Fruit fly (Drosophila melanogaster) whole organism, embryonic: ENCODE data around the gene CG44355.

Source experiments
- Adf1 ChIP-seq: fragments of 200-800 bp; sonication (Bioruptor generic); IDR thresholded peaks from 2 replicates; pipeline ENCODE4 v1.3.6; 2022; ENCODE audit warnings: missing biosample characterization, missing genetic modification characterization
- Antp ChIP-seq: fragments of 200-800 bp; sonication (Bioruptor generic); optimal IDR thresholded peaks from 3 replicates; lab custom pipeline; 2016; ENCODE audit warnings: missing biosample characterization, missing genetic modification characterization
- Atf-2 ChIP-seq: fragments of 200-800 bp; sonication (Bioruptor generic); optimal IDR thresholded peaks from 2 replicates; lab custom pipeline; 2016; ENCODE audit warnings: missing biosample characterization, missing genetic modification characterization
- Atf6 ChIP-seq: fragments of 200-800 bp; sonication (Bioruptor generic); IDR thresholded peaks from 2 replicates; pipeline ENCODE4 v1.3.6; 2022; ENCODE audit warnings: missing biosample characterization, missing genetic modification characterization
- C15 ChIP-seq: fragments of 200-800 bp; sonication (Bioruptor generic); IDR thresholded peaks from 3 replicates; pipeline ENCODE4 v1.3.6; 2022; ENCODE audit warnings: missing biosample characterization, missing genetic modification characterization
- CG10147 ChIP-seq: fragments of 200-800 bp; sonication (Bioruptor generic); optimal IDR thresholded peaks from 2 replicates; lab custom pipeline; 2019; ENCODE audit warnings: missing biosample characterization, mild to moderate bottlenecking, missing genetic modification characterization, moderate library complexity
- CG10654 ChIP-seq: fragments of 200-800 bp; sonication (Bioruptor generic); optimal IDR thresholded peaks from 2 replicates; lab custom pipeline; 2016; ENCODE audit warnings: missing biosample characterization, missing genetic modification characterization
- CG10979 ChIP-seq: fragments of 200-800 bp; sonication (Bioruptor generic); optimal IDR thresholded peaks from 2 replicates; lab custom pipeline; 2018; ENCODE audit warnings: missing biosample characterization, mild to moderate bottlenecking, missing genetic modification characterization, moderate library complexity
- CG11093 ChIP-seq: fragments of 200-800 bp; sonication (Bioruptor generic); IDR thresholded peaks from 3 replicates; pipeline ENCODE4 v1.3.6; 2022; ENCODE audit warnings: missing biosample characterization, missing genetic modification characterization
- CG11398 ChIP-seq: fragments of 200-800 bp; sonication (Bioruptor generic); optimal IDR thresholded peaks from 2 replicates; lab custom pipeline; 2016; ENCODE audit warnings: missing biosample characterization, missing genetic modification characterization
- CG11504 ChIP-seq: fragments of 200-800 bp; sonication (Bioruptor generic); optimal IDR thresholded peaks from 3 replicates; lab custom pipeline; 2019; ENCODE audit warnings: missing biosample characterization, mild to moderate bottlenecking, missing genetic modification characterization, moderate library complexity
- CG12744 ChIP-seq: fragments of 200-800 bp; sonication (Bioruptor generic); optimal IDR thresholded peaks from 2 replicates; lab custom pipeline; 2016; ENCODE audit warnings: missing biosample characterization, missing genetic modification characterization
- CG14050 ChIP-seq: fragments of 200-800 bp; sonication (Bioruptor generic); IDR thresholded peaks from 3 replicates; pipeline ENCODE4 v1.3.6; 2022; ENCODE audit warnings: missing biosample characterization, missing genetic modification characterization
- CG17328 ChIP-seq: fragments of 200-800 bp; sonication (Bioruptor generic); IDR thresholded peaks from 2 replicates; pipeline ENCODE4 v1.3.6; 2022; ENCODE audit warnings: missing biosample characterization, missing genetic modification characterization
- CG18262 ChIP-seq: fragments of 200-800 bp; optimal IDR thresholded peaks from 3 replicates; lab custom pipeline; 2019; ENCODE audit warnings: missing biosample characterization, mild to moderate bottlenecking, missing genetic modification characterization, moderate library complexity
- CG18619 ChIP-seq: fragments of 200-800 bp; sonication (Bioruptor generic); optimal IDR thresholded peaks from 3 replicates; lab custom pipeline; 2017; ENCODE audit warnings: missing biosample characterization, mild to moderate bottlenecking, missing genetic modification characterization
- CG2889 ChIP-seq: fragments of 200-800 bp; sonication (Bioruptor generic); IDR thresholded peaks from 3 replicates; pipeline ENCODE4 v1.3.6; 2022; ENCODE audit warnings: missing biosample characterization, missing genetic modification characterization
- CG34376 ChIP-seq: fragments of 200-800 bp; sonication (Bioruptor generic); optimal IDR thresholded peaks from 2 replicates; lab custom pipeline; 2018; ENCODE audit warnings: missing biosample characterization, mild to moderate bottlenecking, missing genetic modification characterization
- CG6272 ChIP-seq: fragments of 200-800 bp; sonication (Bioruptor generic); IDR thresholded peaks from 2 replicates; pipeline ENCODE4 v1.3.6; 2022; ENCODE audit warnings: missing biosample characterization, missing genetic modification characterization
- D19A ChIP-seq: fragments of 200-800 bp; optimal IDR thresholded peaks from 3 replicates; lab custom pipeline; 2019; ENCODE audit warnings: missing biosample characterization, mild to moderate bottlenecking, missing genetic modification characterization, moderate library complexity
- Dref ChIP-seq: fragments of 200-800 bp; sonication (Bioruptor generic); IDR thresholded peaks from 2 replicates; pipeline ENCODE4 v1.3.6; 2022; ENCODE audit warnings: missing biosample characterization, missing genetic modification characterization
- Hr3 ChIP-seq: fragments of 200-800 bp; sonication (Bioruptor generic); optimal IDR thresholded peaks from 3 replicates; lab custom pipeline; 2016; ENCODE audit warnings: missing biosample characterization, missing genetic modification characterization
- Jarid2 ChIP-seq: fragments of 200-800 bp; sonication (Bioruptor generic); optimal IDR thresholded peaks from 3 replicates; lab custom pipeline; 2017; ENCODE audit warnings: mild to moderate bottlenecking, missing biosample characterization, missing genetic modification reagents, missing genetic modification characterization
- MTF-1 ChIP-seq: fragments of 200-800 bp; sonication (Bioruptor generic); optimal IDR thresholded peaks from 2 replicates; lab custom pipeline; 2018; ENCODE audit warnings: missing biosample characterization, mild to moderate bottlenecking, missing genetic modification characterization, borderline replicate concordance
- NK7.1 ChIP-seq: fragments of 200-800 bp; sonication (Bioruptor generic); optimal IDR thresholded peaks from 3 replicates; lab custom pipeline; 2016; ENCODE audit warnings: missing biosample characterization, missing genetic modification characterization
- Nf-YA ChIP-seq: fragments of 200-800 bp; sonication (Bioruptor generic); IDR thresholded peaks from 2 replicates; pipeline ENCODE4 v1.3.6; 2022; ENCODE audit warnings: missing biosample characterization, missing genetic modification characterization
- Tbp ChIP-seq: fragments of >200 bp; optimal IDR thresholded peaks from 2 replicates; lab custom pipeline; 2018; ENCODE audit warnings: missing biosample characterization, missing genetic modification characterization
- abd-A ChIP-seq: fragments of 200-800 bp; sonication (Bioruptor generic); optimal IDR thresholded peaks from 3 replicates; lab custom pipeline; 2019; ENCODE audit warnings: missing biosample characterization, mild to moderate bottlenecking, missing genetic modification characterization, moderate library complexity
- ara ChIP-seq: fragments of 200-800 bp; sonication (Bioruptor generic); IDR thresholded peaks from 2 replicates; pipeline ENCODE4 v1.3.6; 2022; ENCODE audit warnings: missing biosample characterization, missing genetic modification characterization
- ash1 ChIP-seq: fragments of 200-800 bp; sonication (Bioruptor generic); optimal IDR thresholded peaks from 2 replicates; lab custom pipeline; 2018; ENCODE audit warnings: missing biosample characterization, mild to moderate bottlenecking, missing genetic modification characterization
- bowl ChIP-seq: fragments of 200-800 bp; sonication (Bioruptor generic); IDR thresholded peaks from 2 replicates; pipeline ENCODE4 v1.3.6; 2022; ENCODE audit warnings: missing biosample characterization, missing genetic modification characterization
- chm ChIP-seq: fragments of 200-800 bp; sonication (Bioruptor generic); IDR thresholded peaks from 2 replicates; pipeline ENCODE4 v1.3.6; 2022; ENCODE audit warnings: missing biosample characterization, missing genetic modification characterization
- dimm ChIP-seq: fragments of 200-800 bp; sonication (Bioruptor generic); IDR thresholded peaks from 2 replicates; pipeline ENCODE4 v1.3.6; 2022; ENCODE audit warnings: missing biosample characterization, missing genetic modification characterization
- exex ChIP-seq: fragments of 200-800 bp; sonication (Bioruptor generic); optimal IDR thresholded peaks from 4 replicates; lab custom pipeline; 2018; ENCODE audit warnings: missing biosample characterization, mild to moderate bottlenecking, missing genetic modification characterization, moderate library complexity
- fd102C ChIP-seq: fragments of 200-800 bp; sonication (Bioruptor generic); optimal IDR thresholded peaks from 2 replicates; lab custom pipeline; 2018; ENCODE audit warnings: missing biosample characterization, mild to moderate bottlenecking, missing genetic modification characterization, moderate library complexity
- ftz-f1 ChIP-seq: fragments of 200-800 bp; sonication (Bioruptor generic); optimal IDR thresholded peaks from 2 replicates; lab custom pipeline; 2016; ENCODE audit warnings: missing biosample characterization, missing genetic modification characterization
- h ChIP-seq: fragments of >200 bp; optimal IDR thresholded peaks from 2 replicates; lab custom pipeline; 2017
- ham ChIP-seq: fragments of 200-800 bp; sonication (Bioruptor generic); IDR thresholded peaks from 2 replicates; pipeline ENCODE4 v1.3.6; 2022; ENCODE audit warnings: missing biosample characterization, missing genetic modification characterization
- inv ChIP-seq: fragments of 200-800 bp; sonication (Bioruptor generic); IDR thresholded peaks from 2 replicates; pipeline ENCODE4 v1.3.6; 2022; ENCODE audit warnings: missing biosample characterization, missing genetic modification characterization; ENCODE audit not compliant: partially characterized antibody
- pita ChIP-seq: fragments of 200-800 bp; sonication (Bioruptor generic); optimal IDR thresholded peaks from 2 replicates; lab custom pipeline; 2017; ENCODE audit warnings: missing biosample characterization, mild to moderate bottlenecking, missing genetic modification characterization
- sens-2 ChIP-seq: fragments of 200-800 bp; sonication (Bioruptor generic); IDR thresholded peaks from 2 replicates; pipeline ENCODE4 v1.3.6; 2022; ENCODE audit warnings: missing biosample characterization, missing genetic modification characterization
- seq ChIP-seq: fragments of 200-800 bp; sonication (Bioruptor generic); IDR thresholded peaks from 2 replicates; pipeline ENCODE4 v1.3.6; 2022; ENCODE audit warnings: missing biosample characterization, missing genetic modification characterization
- sna ChIP-seq: fragments of 200-800 bp; sonication (Bioruptor generic); IDR thresholded peaks from 2 replicates; pipeline ENCODE4 v1.3.6; 2022; ENCODE audit warnings: missing biosample characterization, missing genetic modification characterization; ENCODE audit not compliant: partially characterized antibody
- tap ChIP-seq: fragments of 200-800 bp; optimal IDR thresholded peaks from 3 replicates; lab custom pipeline; 2019; ENCODE audit warnings: missing biosample characterization, mild to moderate bottlenecking, missing genetic modification characterization, moderate library complexity
- tup ChIP-seq: fragments of 200-800 bp; sonication (Bioruptor generic); optimal IDR thresholded peaks from 2 replicates; lab custom pipeline; 2016; ENCODE audit warnings: missing biosample characterization, mild to moderate bottlenecking, missing genetic modification characterization, moderate library complexity
- unc-4 ChIP-seq: fragments of 200-800 bp; sonication (Bioruptor generic); IDR thresholded peaks from 2 replicates; pipeline ENCODE4 v1.3.6; 2022; ENCODE audit warnings: missing biosample characterization, missing genetic modification characterization; ENCODE audit not compliant: partially characterized antibody
- usp ChIP-seq: fragments of >200 bp; optimal IDR thresholded peaks from 2 replicates; lab custom pipeline; 2017; ENCODE audit warnings: missing biosample characterization, missing genetic modification characterization
- wdn ChIP-seq: fragments of 200-800 bp; sonication (Bioruptor generic); IDR thresholded peaks from 2 replicates; pipeline ENCODE4 v1.3.6; 2022; ENCODE audit warnings: missing biosample characterization, missing genetic modification characterization
- wor ChIP-seq: fragments of 200-800 bp; sonication (Bioruptor generic); IDR thresholded peaks from 2 replicates; pipeline ENCODE4 v1.3.6; 2022; ENCODE audit warnings: missing biosample characterization, missing genetic modification characterization
- zf30C ChIP-seq: fragments of 200-800 bp; sonication (Bioruptor generic); optimal IDR thresholded peaks from 3 replicates; lab custom pipeline; 2018; ENCODE audit warnings: missing biosample characterization, mild to moderate bottlenecking, missing genetic modification characterization

The CG44355 gene

dm6 chr3L:12277054-12277879 is 33.3 kb upstream of the CG44355 start, which contains the start of the genes Sms and INPP5E (continued):
- TF ChIP-seq Hr3 (peak; percentile 79), D19A (tag; lab: Kevin White, UChicago) (peak; percentile 27), CG10979 (tag; lab: Kevin White, UChicago) (peak; percentile 34), CG11398 (GFP tag; lab: Kevin White, UChicago) (no peak), fd102C (GFP tag; lab: Kevin White, UChicago) (no peak), C15 (GFP tag; lab: Robert Waterston, UW) (0 out of 3 replicates have a peak, but pooled peaks have one; percentile 35), MTF-1 (GFP tag; lab: Kevin White, UChicago) (no peak), chm (GFP tag; lab: Robert Waterston, UW) (no peak), h (lab: Kevin White, UChicago) (no peak), ara (GFP tag; lab: Robert Waterston, UW) (no peak), CG34376 (GFP tag; lab: Kevin White, UChicago) (no peak), usp (GFP tag; lab: Kevin White, UChicago) (no peak), abd-A (tag; lab: Kevin White, UChicago) (no peak), sna (GFP tag; lab: Robert Waterston, UW) (peak; percentile 75; the same call in 1 of the 2 replicates), NK7.1 (no peak), Atf6 (GFP tag; lab: Robert Waterston, UW) (no peak), ftz-f1 (GFP tag; lab: Kevin White, UChicago) (no peak), Adf1 (GFP tag; lab: Robert Waterston, UW) (no peak), unc-4 (GFP tag; lab: Robert Waterston, UW) (peak; percentile 82), sens-2 (GFP tag; lab: Robert Waterston, UW) (no peak), Antp (GFP tag; lab: Kevin White, UChicago) (no peak), Nf-YA (no peak), dimm (no peak), CG18262 (tag; lab: Kevin White, UChicago) (peak; percentile 71), CG10654 (GFP tag; lab: Kevin White, UChicago) (peak; percentile 7), CG14050 (GFP tag; lab: Robert Waterston, UW) (no peak), inv (GFP tag; lab: Robert Waterston, UW) (peak; percentile 89), CG10147 (GFP tag; lab: Kevin White, UChicago) (no peak), ham (GFP tag; lab: Robert Waterston, UW) (no peak), wor (no peak), CG17328 (no peak), bowl (GFP tag; lab: Robert Waterston, UW) (no peak), Atf-2 (GFP tag; lab: Kevin White, UChicago) (no peak), ash1 (GFP tag; lab: Kevin White, UChicago) (no peak), seq (GFP tag; lab: Robert Waterston, UW) (0 out of 2 replicates have a peak, but pooled peaks have one; percentile 7), CG6272 (peak; percentile 76), tup (GFP tag; lab: Kevin White, UChicago) (peak; percentile 5), Tbp (GFP tag; lab: Kevin White, UChicago) (no peak), tap (peak; percentile 32), CG11093 (GFP tag; lab: Robert Waterston, UW) (no peak), Jarid2 (GFP tag; lab: Kevin White, UChicago) (no peak), CG12744 (GFP tag; lab: Kevin White, UChicago) (no peak), CG11504 (tag; lab: Kevin White, UChicago) (peak; percentile 67), exex (tag; lab: Kevin White, UChicago) (no peak), pita (no peak), CG2889 (GFP tag; lab: Robert Waterston, UW) (0 out of 3 replicates have a peak, but pooled peaks have one; percentile 39), zf30C (no peak), Dref (GFP tag; lab: Robert Waterston, UW) (peak; percentile 91), wdn (GFP tag; lab: Robert Waterston, UW) (0 out of 2 replicates have a peak, but pooled peaks have one; percentile 42), CG18619 (GFP tag; lab: Kevin White, UChicago) (peak; percentile 64)
